Worm (Caenorhabditis elegans) whole organism, L4/young adult: ENCODE data around the gene ZC190.10.

ENCODE experiments used
- dao-5 ChIP-seq: sonication (generic microtip); optimal IDR thresholded peaks from 2 replicates; lab custom pipeline; 2016; ENCODE audit warnings: missing genotype, missing genetic modification characterization, moderate library complexity, missing compliant biosample characterization
- him-1 ChIP-seq: sonication (generic microtip); optimal IDR thresholded peaks from 2 replicates; lab custom pipeline; 2016; ENCODE audit warnings: missing genotype, missing genetic modification reagents, missing genetic modification characterization, missing compliant biosample characterization

DNA sequence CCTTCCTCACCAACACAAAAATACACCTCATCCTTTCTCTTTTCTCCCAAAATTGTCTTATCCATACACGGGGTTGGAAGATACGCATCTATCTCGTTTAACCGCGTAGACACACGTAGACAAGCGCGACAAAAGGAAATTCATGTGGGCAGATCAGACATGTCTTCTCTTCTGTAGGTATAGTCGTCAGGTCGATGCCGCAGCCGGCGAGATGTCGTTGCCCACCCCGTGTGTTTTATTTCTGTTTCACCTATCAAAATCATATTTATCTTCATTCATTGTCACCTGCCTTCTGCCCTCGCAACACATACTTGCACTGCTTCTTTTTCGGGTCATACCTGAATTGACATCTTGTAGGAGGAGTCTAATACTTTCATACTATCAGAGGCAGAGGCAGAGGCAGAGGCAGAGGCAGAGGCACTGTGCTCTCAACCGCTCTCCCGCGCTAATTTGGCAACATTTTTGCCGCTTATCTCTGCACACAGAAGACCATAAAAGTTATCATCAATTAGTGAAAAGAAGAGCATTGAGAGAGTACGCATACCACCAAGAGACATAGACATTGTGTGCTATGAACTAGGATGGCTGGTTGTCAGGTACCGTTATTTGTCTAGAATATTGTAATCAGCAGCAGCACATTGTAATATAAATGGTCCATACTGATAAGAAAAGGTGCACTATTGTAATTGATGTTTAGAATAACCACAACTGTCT, 34.7 kb downstream of the ZC190.10 start:
- TF ChIP-seq dao-5 (tag; lab: Kevin White, UChicago) (no peak), him-1 (no peak)
